Worm (Caenorhabditis elegans): ENCODE measurements around the gene F55A11.11.

ce11 chrV:11773420-11773819 lies 9.5 kb upstream of the F55A11.11 start, which contains the start of gene bus-18:
- TF ChIP-seq lir-3 (tag; optimal IDR thresholded peaks at IDR 0.05) (no peak), fkh-10 (GFP tag; optimal IDR thresholded peaks at IDR 0.05) (no peak), nhr-6 (tag; optimal IDR thresholded peaks at IDR 0.05) (no peak), dmd-8 (GFP tag; IDR thresholded peaks at IDR 0.05) (no peak), ztf-7 (tag; optimal IDR thresholded peaks at IDR 0.05) (no peak), mep-1 (tag; optimal IDR thresholded peaks at IDR 0.05) (no peak)
